Fruit fly (Drosophila melanogaster): ENCODE measurements around the gene CG31145.

The CG31145 gene

DNA sequence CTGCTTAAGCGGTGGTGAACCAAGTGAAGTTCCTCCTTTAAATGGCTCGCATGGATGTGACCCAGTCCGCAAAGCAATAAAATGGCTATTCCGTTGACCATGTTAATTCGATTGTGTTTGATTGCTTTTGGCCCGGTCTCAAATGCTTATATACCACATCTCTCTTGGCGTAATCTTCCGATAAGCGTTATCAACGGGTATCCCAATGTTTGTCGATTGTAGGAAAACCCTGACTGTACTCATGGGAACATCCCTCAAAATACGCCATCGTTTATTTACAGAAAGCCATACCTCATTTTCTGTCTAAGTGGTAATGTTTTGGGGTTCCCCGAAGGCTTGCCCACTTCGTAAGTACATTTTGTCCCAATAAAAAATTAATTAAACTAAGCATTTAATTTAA, 70.5 kb downstream of the CG31145 start, which contains the start of gene CG10183:
TSS of gene CG10183 (minus strand) at position 101 of the 400 bp plus-strand sequence.
- no peak for TF ChIP-seq CG17801 (GFP tag; optimal IDR thresholded peaks at IDR 0.05; ENCODE audit: partially characterized antibody)

dm6 chr3R:23596173-23596572, 73.3 kb downstream of the CG31145 start, which contains the start of gene CG16723:
Gene CG16723, minus strand, starts transcription at chr3R:23596273.
- TF ChIP-seq CG17801 (GFP tag; optimal IDR thresholded peaks at IDR 0.05; ENCODE audit: partially characterized antibody) = no peak

DNA sequence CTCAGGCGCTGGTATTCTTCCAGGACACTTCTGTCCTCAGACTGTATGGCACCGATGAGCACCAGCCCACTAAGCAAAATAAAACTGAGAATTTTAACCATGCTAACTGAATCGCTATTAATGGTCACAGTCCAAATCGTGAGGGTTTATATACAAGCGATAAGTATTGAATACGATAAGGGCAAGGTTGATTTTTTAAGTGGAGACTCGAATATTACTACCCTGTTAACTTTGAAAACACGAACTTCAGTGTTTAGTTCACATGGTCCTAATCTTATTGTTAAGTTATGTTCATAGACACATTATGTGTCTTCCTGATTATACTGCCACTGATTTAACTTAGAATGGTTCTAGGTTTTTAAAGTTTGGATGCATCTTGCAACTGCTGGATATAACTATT, 76.8 kb downstream of the CG31145 start, which contains the start of gene CG33337:
TSS of gene CG33337 (minus strand) at position 101 of the 400 bp plus-strand sequence.
- no peak for TF ChIP-seq CG17801 (GFP tag; optimal IDR thresholded peaks at IDR 0.05; ENCODE audit: partially characterized antibody)

DNA sequence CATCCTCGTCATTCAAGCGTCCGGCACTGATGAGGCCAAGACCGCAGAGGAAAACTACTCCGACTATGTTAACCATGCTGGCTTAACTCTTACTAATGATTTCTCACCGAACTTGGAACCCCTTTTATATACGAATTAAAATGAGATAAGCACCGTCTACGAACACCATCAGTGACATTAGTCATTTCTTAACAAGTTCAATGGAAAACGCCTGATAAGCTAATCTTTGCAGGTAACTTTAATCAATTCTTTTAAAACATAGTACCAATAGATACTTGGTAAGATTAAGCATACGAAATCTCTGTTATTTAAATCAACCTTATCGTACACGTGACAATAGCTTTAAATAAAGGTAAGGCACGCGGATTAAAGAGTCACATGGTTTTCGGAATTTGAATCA, 79.7 kb downstream of the CG31145 start, which contains the start of gene CG10182:
TSS of gene CG10182 (minus strand) at position 101 of the 400 bp plus-strand sequence.
- TF ChIP-seq CG17801 (GFP tag; optimal IDR thresholded peaks at IDR 0.05; ENCODE audit: partially characterized antibody) = no peak

DNA sequence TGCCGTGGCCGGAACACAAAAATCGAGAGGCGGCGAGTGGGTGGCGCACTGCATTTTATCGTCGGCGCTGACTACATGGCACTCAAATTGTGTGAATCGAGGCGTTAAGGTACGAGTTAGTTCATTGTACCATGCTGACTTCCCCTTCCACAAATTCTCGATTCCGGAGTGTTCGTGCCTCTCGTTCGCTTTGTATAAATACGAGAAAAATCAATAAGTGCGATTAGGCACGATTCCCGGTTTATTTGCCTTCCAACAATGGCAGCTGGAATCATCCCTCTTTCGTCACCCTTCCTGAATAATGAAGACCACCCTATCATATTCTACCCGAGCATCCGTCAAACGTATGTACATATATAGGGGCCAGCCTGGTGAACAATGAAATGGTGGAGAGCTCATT, 92.8 kb downstream of the CG31145 start:
- no peak for TF ChIP-seq CG17801 (GFP tag; optimal IDR thresholded peaks at IDR 0.05; ENCODE audit: partially characterized antibody)

dm6 chr3R:23569195-23569594, 100.3 kb downstream of the CG31145 start:
- TF ChIP-seq CG17801 (GFP tag; optimal IDR thresholded peaks at IDR 0.05; ENCODE audit: partially characterized antibody) = no peak

- no peak for TF ChIP-seq CG17801 (GFP tag; optimal IDR thresholded peaks at IDR 0.05; ENCODE audit: partially characterized antibody)
Observed at dm6 chr3R:23557244-23557643, 112.2 kb downstream of the CG31145 start, which contains the start of gene beat-IV. Gene beat-IV, plus strand, starts transcription at chr3R:23557412.

DNA sequence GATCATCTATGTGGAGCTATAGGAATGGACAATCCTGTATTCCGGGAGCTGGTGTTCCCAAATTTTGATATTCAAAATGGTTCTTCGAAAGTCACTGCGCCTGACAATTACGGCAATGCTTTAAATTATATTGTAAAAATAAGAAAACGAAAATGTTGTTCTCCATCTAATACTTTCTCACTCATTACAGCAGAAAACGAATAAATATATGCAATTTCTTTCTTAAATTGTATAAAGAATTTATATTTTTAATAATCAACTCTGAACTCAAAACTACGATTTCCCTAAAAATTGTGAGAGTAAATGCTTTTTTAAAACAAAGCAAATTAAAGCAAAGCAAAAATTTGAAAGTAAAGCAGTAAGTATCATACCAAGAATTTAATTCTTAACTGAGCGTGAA, 112.6 kb downstream of the CG31145 start, which contains the start of gene CG10164:
TSS of gene CG10164 (minus strand) at position 101 of the 400 bp plus-strand sequence.
- no peak for TF ChIP-seq CG17801 (GFP tag; optimal IDR thresholded peaks at IDR 0.05; ENCODE audit: partially characterized antibody)

Data from ovary, adult (tissue).